Worm (Caenorhabditis elegans) whole organism, L4/young adult: ENCODE results near the gene C03A3.9.

Source experiments
- W03F9.2 ChIP-seq: fragments of 150-350 bp; optimal IDR thresholded peaks from 2 replicates; lab custom pipeline; 2014; ENCODE audit warnings: missing biosample characterization, missing genetic modification characterization
- dao-5 ChIP-seq: sonication (generic microtip); optimal IDR thresholded peaks from 2 replicates; lab custom pipeline; 2016; ENCODE audit warnings: missing genotype, missing genetic modification characterization, moderate library complexity, missing compliant biosample characterization
- him-1 ChIP-seq: sonication (generic microtip); optimal IDR thresholded peaks from 2 replicates; lab custom pipeline; 2016; ENCODE audit warnings: missing genotype, missing genetic modification reagents, missing genetic modification characterization, missing compliant biosample characterization

DNA sequence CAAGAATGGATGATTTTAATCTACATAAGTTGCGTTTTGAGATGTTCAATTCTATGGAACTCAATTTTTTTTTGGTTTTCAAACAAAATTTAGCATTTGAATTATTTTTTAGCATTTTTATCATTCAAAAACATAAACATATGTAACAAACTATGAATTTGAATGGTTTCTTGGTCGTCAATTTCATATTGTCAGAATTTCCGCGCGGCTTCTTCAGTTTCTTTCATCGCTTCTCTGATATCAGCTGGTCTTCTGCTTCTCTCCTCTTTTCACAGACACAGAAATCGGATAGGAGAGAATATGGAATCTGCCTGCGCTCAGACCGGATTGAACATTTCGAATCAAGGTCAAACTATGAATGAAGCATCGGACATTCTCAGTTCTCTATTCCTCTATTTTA is at the start of gene C03A3.9:
- TF ChIP-seq dao-5: no peak
- no peak for TF ChIP-seq him-1
- TF ChIP-seq W03F9.2: no peak
